Fruit fly (Drosophila melanogaster) whole organism, embryonic: Measurements from ENCODE around the gene Cyp309a1.

ENCODE experiments used
- Adf1 ChIP-seq: fragments of 200-800 bp; sonication (Bioruptor generic); IDR thresholded peaks from 2 replicates; pipeline ENCODE4 v1.3.6; 2022; ENCODE audit warnings: missing biosample characterization, missing genetic modification characterization
- Bdp1 ChIP-seq: fragments of 200-800 bp; sonication (Bioruptor generic); optimal IDR thresholded peaks from 3 replicates; lab custom pipeline; 2016; ENCODE audit warnings: missing biosample characterization, missing genetic modification characterization
- BtbVII ChIP-seq: fragments of 200-800 bp; sonication (Bioruptor generic); optimal IDR thresholded peaks from 3 replicates; lab custom pipeline; 2017; ENCODE audit warnings: missing biosample characterization, mild to moderate bottlenecking, missing genetic modification characterization
- CG10462 ChIP-seq: fragments of 200-800 bp; sonication (Bioruptor generic); optimal IDR thresholded peaks from 2 replicates; lab custom pipeline; 2016; ENCODE audit warnings: missing biosample characterization, missing genetic modification characterization
- CG10979 ChIP-seq: fragments of 200-800 bp; sonication (Bioruptor generic); optimal IDR thresholded peaks from 2 replicates; lab custom pipeline; 2018; ENCODE audit warnings: missing biosample characterization, mild to moderate bottlenecking, missing genetic modification characterization, moderate library complexity
- CG12744 ChIP-seq: fragments of 200-800 bp; sonication (Bioruptor generic); optimal IDR thresholded peaks from 2 replicates; lab custom pipeline; 2016; ENCODE audit warnings: missing biosample characterization, missing genetic modification characterization
- CG13894 ChIP-seq: fragments of 200-800 bp; sonication (Bioruptor generic); optimal IDR thresholded peaks from 3 replicates; lab custom pipeline; 2018; ENCODE audit warnings: missing biosample characterization, mild to moderate bottlenecking, missing genetic modification characterization, moderate library complexity
- CG14667 ChIP-seq: fragments of 200-800 bp; sonication (Bioruptor generic); IDR thresholded peaks from 2 replicates; pipeline ENCODE4 v1.3.6; 2022; ENCODE audit warnings: missing biosample characterization, missing genetic modification characterization
- CG15514 ChIP-seq: fragments of 200-800 bp; sonication (Bioruptor generic); optimal IDR thresholded peaks from 3 replicates; lab custom pipeline; 2017; ENCODE audit warnings: missing biosample characterization, missing genetic modification characterization, mild to moderate bottlenecking, moderate library complexity, missing genetic modification reagents
- CG17359 ChIP-seq: fragments of 200-800 bp; sonication (Bioruptor generic); optimal IDR thresholded peaks from 3 replicates; lab custom pipeline; 2018; ENCODE audit warnings: missing biosample characterization, mild to moderate bottlenecking, missing genetic modification characterization, moderate library complexity
- CG18262 ChIP-seq: fragments of 200-800 bp; optimal IDR thresholded peaks from 3 replicates; lab custom pipeline; 2019; ENCODE audit warnings: missing biosample characterization, mild to moderate bottlenecking, missing genetic modification characterization, moderate library complexity
- CG1832 ChIP-seq: fragments of 200-800 bp; sonication (Bioruptor generic); optimal IDR thresholded peaks from 2 replicates; lab custom pipeline; 2017; ENCODE audit warnings: missing biosample characterization, mild to moderate bottlenecking, missing genetic modification characterization, inconsistent platforms
- CG18764 ChIP-seq: fragments of 200-800 bp; sonication (Bioruptor generic); optimal IDR thresholded peaks from 3 replicates; lab custom pipeline; 2016; ENCODE audit warnings: missing biosample characterization, missing genetic modification characterization
- CG3163 ChIP-seq: fragments of 200-800 bp; sonication (Bioruptor generic); optimal IDR thresholded peaks from 3 replicates; lab custom pipeline; 2016; ENCODE audit warnings: missing biosample characterization, missing genetic modification characterization
- CG32767 ChIP-seq: fragments of 200-800 bp; sonication (Bioruptor generic); IDR thresholded peaks from 2 replicates; pipeline ENCODE4 v1.3.6; 2022; ENCODE audit warnings: missing biosample characterization, missing genetic modification characterization
- CG4328 ChIP-seq: fragments of 200-800 bp; sonication (Bioruptor generic); optimal IDR thresholded peaks from 3 replicates; lab custom pipeline; 2017; ENCODE audit warnings: missing biosample characterization, missing genetic modification reagents, missing genetic modification characterization
- CG43689 ChIP-seq: fragments of 200-800 bp; sonication (Bioruptor generic); IDR thresholded peaks from 2 replicates; pipeline ENCODE4 v1.3.6; 2022; ENCODE audit warnings: missing biosample characterization, missing genetic modification characterization
- CG7271 ChIP-seq: fragments of 200-800 bp; sonication (Bioruptor generic); optimal IDR thresholded peaks from 2 replicates; lab custom pipeline; 2018; ENCODE audit warnings: missing biosample characterization, mild to moderate bottlenecking, missing genetic modification characterization, moderate library complexity
- CG7786 ChIP-seq: fragments of 200-800 bp; sonication (Bioruptor generic); optimal IDR thresholded peaks from 2 replicates; lab custom pipeline; 2016; ENCODE audit warnings: missing biosample characterization, missing genetic modification characterization
- Camta ChIP-seq: fragments of 200-800 bp; sonication (Bioruptor generic); optimal IDR thresholded peaks from 2 replicates; lab custom pipeline; 2016; ENCODE audit warnings: missing biosample characterization, missing genetic modification characterization
- Dref ChIP-seq: fragments of 200-800 bp; sonication (Bioruptor generic); IDR thresholded peaks from 2 replicates; pipeline ENCODE4 v1.3.6; 2022; ENCODE audit warnings: missing biosample characterization, missing genetic modification characterization
- HLH3B ChIP-seq: fragments of 200-800 bp; sonication (Bioruptor generic); IDR thresholded peaks from 2 replicates; pipeline ENCODE4 v1.3.6; 2022; ENCODE audit warnings: missing biosample characterization, missing genetic modification characterization
- Hmr ChIP-seq: fragments of 200-800 bp; sonication (Bioruptor generic); optimal IDR thresholded peaks from 3 replicates; lab custom pipeline; 2017; ENCODE audit warnings: mild to moderate bottlenecking, missing biosample characterization, missing genetic modification reagents, missing genetic modification characterization
- Lpt ChIP-seq: fragments of >200 bp; optimal IDR thresholded peaks from 2 replicates; lab custom pipeline; 2018; ENCODE audit warnings: missing biosample characterization, missing genetic modification characterization
- Neu2 ChIP-seq: fragments of 200-800 bp; sonication (Bioruptor generic); optimal IDR thresholded peaks from 3 replicates; lab custom pipeline; 2016; ENCODE audit warnings: missing biosample characterization, missing genetic modification characterization, borderline replicate concordance
- Ravus ChIP-seq: fragments of 200-800 bp; sonication (Bioruptor generic); IDR thresholded peaks from 2 replicates; pipeline ENCODE4 v1.3.6; 2022; ENCODE audit warnings: missing biosample characterization, missing genetic modification characterization
- Ssrp ChIP-seq: fragments of 200-800 bp; sonication (Bioruptor generic); optimal IDR thresholded peaks from 2 replicates; lab custom pipeline; 2018; ENCODE audit warnings: missing biosample characterization, mild to moderate bottlenecking, missing genetic modification characterization, moderate library complexity
- dmrt99B ChIP-seq: fragments of 200-800 bp; sonication (Bioruptor generic); optimal IDR thresholded peaks from 2 replicates; lab custom pipeline; 2018; ENCODE audit warnings: missing biosample characterization, mild to moderate bottlenecking, missing genetic modification characterization, moderate library complexity
- fd102C ChIP-seq: fragments of 200-800 bp; sonication (Bioruptor generic); optimal IDR thresholded peaks from 2 replicates; lab custom pipeline; 2018; ENCODE audit warnings: missing biosample characterization, mild to moderate bottlenecking, missing genetic modification characterization, moderate library complexity
- gcm ChIP-seq: fragments of 200-800 bp; sonication (Bioruptor generic); optimal IDR thresholded peaks from 2 replicates; lab custom pipeline; 2019; ENCODE audit warnings: missing biosample characterization, mild to moderate bottlenecking, missing genetic modification characterization, moderate library complexity
- lab ChIP-seq: fragments of 200-800 bp; sonication (Bioruptor generic); optimal IDR thresholded peaks from 3 replicates; lab custom pipeline; 2017; ENCODE audit warnings: missing biosample characterization, missing genetic modification characterization, mild to moderate bottlenecking, moderate library complexity, missing genetic modification reagents
- lmd ChIP-seq: fragments of 200-800 bp; sonication (Bioruptor generic); IDR thresholded peaks from 2 replicates; pipeline ENCODE4 v1.3.6; 2022; ENCODE audit warnings: missing biosample characterization, missing genetic modification characterization
- lov ChIP-seq, 2 experiments: fragments of 200-800 bp in 1 of 2; fragments of >200 bp in 1 of 2; sonication (Bioruptor generic) in 1 of 2; IDR thresholded peaks in 1 of 2; optimal IDR thresholded peaks in 1 of 2; 2 replicates in 1 of 2; 3 replicates in 1 of 2; pipeline versions ENCODE4 v1.3.6 to Lab custom; 2017 to 2022; ENCODE audit warnings: missing biosample characterization in 1 of 2, missing genetic modification characterization in 1 of 2
- maf-S ChIP-seq: fragments of 200-800 bp; sonication (Bioruptor generic); optimal IDR thresholded peaks from 2 replicates; lab custom pipeline; 2016; ENCODE audit warnings: missing biosample characterization, missing genetic modification characterization
- nom ChIP-seq: fragments of 200-800 bp; sonication (Bioruptor generic); optimal IDR thresholded peaks from 2 replicates; lab custom pipeline; 2017; ENCODE audit warnings: missing biosample characterization, missing genetic modification characterization, mild to moderate bottlenecking, moderate library complexity, missing genetic modification reagents
- onecut ChIP-seq: fragments of 200-800 bp; sonication (Bioruptor generic); IDR thresholded peaks from 2 replicates; pipeline ENCODE4 v1.3.6; 2022; ENCODE audit warnings: missing biosample characterization, missing genetic modification characterization
- otp ChIP-seq: fragments of 200-800 bp; sonication (Bioruptor generic); IDR thresholded peaks from 3 replicates; pipeline ENCODE4, ENCODE4 v1.3.6; 2022; ENCODE audit warnings: missing biosample characterization, missing genetic modification characterization
- peb ChIP-seq: fragments of 200-800 bp; sonication (Bioruptor generic); IDR thresholded peaks from 2 replicates; pipeline ENCODE4 v1.3.6; 2022; ENCODE audit warnings: missing biosample characterization, missing genetic modification characterization
- repo ChIP-seq: fragments of 200-800 bp; sonication (Bioruptor generic); optimal IDR thresholded peaks from 2 replicates; lab custom pipeline; 2016; ENCODE audit warnings: missing biosample characterization, missing genetic modification characterization
- salm ChIP-seq: fragments of 200-800 bp; sonication (Bioruptor generic); optimal IDR thresholded peaks from 2 replicates; lab custom pipeline; 2018; ENCODE audit warnings: missing biosample characterization, mild to moderate bottlenecking, missing genetic modification characterization
- sc ChIP-seq, 3 experiments: fragments of >200 bp in 2 of 3; fragments of 200-800 bp in 1 of 3; sonication (Bioruptor generic) in 1 of 3; optimal IDR thresholded peaks; 2 replicates in 2 of 3; 3 replicates in 1 of 3; lab custom pipeline; 2017; ENCODE audit warnings: mild to moderate bottlenecking in 1 of 3, missing biosample characterization in 1 of 3, missing genetic modification characterization in 1 of 3, missing genetic modification reagents in 1 of 3
- sens ChIP-seq: fragments of 200-800 bp; sonication (Bioruptor generic); peaks from one replicate; lab custom pipeline; 2016; ENCODE audit warnings: missing biosample characterization, missing genetic modification characterization
- stc ChIP-seq: fragments of 200-800 bp; sonication (Bioruptor generic); IDR thresholded peaks from 2 replicates; pipeline ENCODE4 v1.3.6; 2022; ENCODE audit warnings: missing biosample characterization, missing genetic modification characterization
- tap ChIP-seq: fragments of 200-800 bp; optimal IDR thresholded peaks from 3 replicates; lab custom pipeline; 2019; ENCODE audit warnings: missing biosample characterization, mild to moderate bottlenecking, missing genetic modification characterization, moderate library complexity
- vnd ChIP-seq: fragments of 200-800 bp; sonication (Bioruptor generic); IDR thresholded peaks from 3 replicates; pipeline ENCODE4 v1.3.6; 2022; ENCODE audit warnings: missing biosample characterization, missing genetic modification characterization; ENCODE audit not compliant: partially characterized antibody
- vvl ChIP-seq: fragments of 200-800 bp; sonication (Bioruptor generic); IDR thresholded peaks from 2 replicates; pipeline ENCODE4 v1.3.6; 2022; ENCODE audit warnings: missing biosample characterization, missing genetic modification characterization
- wor ChIP-seq: fragments of 200-800 bp; sonication (Bioruptor generic); IDR thresholded peaks from 2 replicates; pipeline ENCODE4 v1.3.6; 2022; ENCODE audit warnings: missing biosample characterization, missing genetic modification characterization
- zf30C ChIP-seq: fragments of 200-800 bp; sonication (Bioruptor generic); optimal IDR thresholded peaks from 3 replicates; lab custom pipeline; 2018; ENCODE audit warnings: missing biosample characterization, mild to moderate bottlenecking, missing genetic modification characterization
- zfh1 ChIP-seq: fragments of 200-800 bp; sonication (Bioruptor generic); IDR thresholded peaks from 3 replicates; pipeline ENCODE4 v1.3.6; 2022; ENCODE audit warnings: missing biosample characterization, missing genetic modification characterization

The Cyp309a1 gene

dm6 chr2L:2584461-2585056 lies 19.9 kb upstream of the Cyp309a1 start:
- TF ChIP-seq HLH3B (GFP tag; lab: Robert Waterston, UW): no peak
- TF ChIP-seq salm (tag; lab: Kevin White, UChicago): no peak
- TF ChIP-seq fd102C: no peak
- no peak for TF ChIP-seq CG7271 (tag; lab: Kevin White, UChicago)
- TF ChIP-seq gcm (GFP tag; lab: Kevin White, UChicago): no peak
- TF ChIP-seq vnd (GFP tag; lab: Robert Waterston, UW): no peak
- no peak for TF ChIP-seq CG13894
- TF ChIP-seq CG18262 (tag; lab: Kevin White, UChicago): no peak
- TF ChIP-seq CG32767 (GFP tag; lab: Robert Waterston, UW): no peak
- TF ChIP-seq CG12744: no peak
- no peak for TF ChIP-seq CG15514
- TF ChIP-seq Dref: no peak
- no peak for TF ChIP-seq Lpt (GFP tag; lab: Kevin White, UChicago)
- no peak for TF ChIP-seq BtbVII (GFP tag; lab: Kevin White, UChicago)
- TF ChIP-seq dmrt99B (tag; lab: Kevin White, UChicago): no peak
- TF ChIP-seq zf30C: peak; percentile 54
- no peak for TF ChIP-seq CG10462 (GFP tag; lab: Kevin White, UChicago)
- no peak for TF ChIP-seq lov (optimal IDR thresholded peaks at IDR 0.05; lab: Kevin White, UChicago)
- no peak for TF ChIP-seq lov (GFP tag; IDR thresholded peaks at IDR 0.05; lab: Robert Waterston, UW)
- no peak for TF ChIP-seq CG1832
- TF ChIP-seq wor (GFP tag; lab: Robert Waterston, UW): no peak
- TF ChIP-seq CG17359: no peak
- no peak for TF ChIP-seq zfh1 (GFP tag; lab: Robert Waterston, UW)
- no peak for TF ChIP-seq vvl
- TF ChIP-seq lab (GFP tag; lab: Kevin White, UChicago): no peak
- no peak for TF ChIP-seq Neu2 (GFP tag; lab: Kevin White, UChicago)
- no peak for TF ChIP-seq stc (GFP tag; lab: Robert Waterston, UW)
- TF ChIP-seq CG7786 (GFP tag; lab: Kevin White, UChicago): no peak
- no peak for TF ChIP-seq CG10979
- TF ChIP-seq CG18764 (GFP tag; lab: Kevin White, UChicago): no peak
- no peak for TF ChIP-seq otp (GFP tag; lab: Robert Waterston, UW)
- TF ChIP-seq Camta (GFP tag; lab: Kevin White, UChicago): no peak
- TF ChIP-seq Ravus (GFP tag; lab: Robert Waterston, UW): no peak
- TF ChIP-seq Ssrp (tag; lab: Kevin White, UChicago): no peak
- TF ChIP-seq maf-S (GFP tag; lab: Kevin White, UChicago): no peak
- no peak for TF ChIP-seq Bdp1
- peak; percentile 32 for TF ChIP-seq sens (GFP tag; lab: Kevin White, UChicago)
- TF ChIP-seq CG43689: no peak
- TF ChIP-seq onecut (GFP tag; lab: Robert Waterston, UW): peak; percentile 79
- TF ChIP-seq peb (GFP tag; lab: Robert Waterston, UW): no peak
- TF ChIP-seq tap (tag; lab: Kevin White, UChicago): no peak
- TF ChIP-seq Adf1 (GFP tag; lab: Robert Waterston, UW): no peak
- peak; percentile 44 for TF ChIP-seq nom (GFP tag; lab: Kevin White, UChicago)
- no peak for TF ChIP-seq sc (optimal IDR thresholded peaks at IDR 0.05; lab: Kevin White, UChicago)
- TF ChIP-seq sc (GFP tag; optimal IDR thresholded peaks at IDR 0.05; lab: Kevin White, UChicago): no peak
- TF ChIP-seq CG4328 (GFP tag; lab: Kevin White, UChicago): no peak
- no peak for TF ChIP-seq CG3163
- no peak for TF ChIP-seq Hmr (GFP tag; lab: Kevin White, UChicago)
- TF ChIP-seq lmd: no peak
- no peak for TF ChIP-seq CG14667 (GFP tag; lab: Robert Waterston, UW)
- no peak for TF ChIP-seq repo (GFP tag; lab: Kevin White, UChicago)
